Fruit fly (Drosophila melanogaster) whole organism, adult: ENCODE measurements around the gene NimB3.

Experiments
- CG12768 ChIP-seq: fragments of 200-800 bp; sonication (Bioruptor generic); optimal IDR thresholded peaks from 2 replicates; lab custom pipeline; 2017; ENCODE audit warnings: missing biosample characterization, missing genetic modification characterization, mild to moderate bottlenecking, moderate library complexity, missing genetic modification reagents
- CG7045 ChIP-seq: fragments of 200-800 bp; sonication (Bioruptor generic); optimal IDR thresholded peaks from 2 replicates; lab custom pipeline; 2017; ENCODE audit warnings: missing biosample characterization, mild to moderate bottlenecking, missing genetic modification characterization
- CG7101 ChIP-seq: fragments of 200-800 bp; sonication (Bioruptor generic); optimal IDR thresholded peaks from 2 replicates; lab custom pipeline; 2018; ENCODE audit warnings: missing biosample characterization, mild to moderate bottlenecking, missing genetic modification characterization, moderate library complexity
- Clk ChIP-seq: fragments of 200-800 bp; sonication (Bioruptor generic); optimal IDR thresholded peaks from 2 replicates; lab custom pipeline; 2017; ENCODE audit warnings: missing biosample characterization, missing genetic modification characterization
- Crg-1 ChIP-seq: fragments of 200-800 bp; sonication (Bioruptor generic); optimal IDR thresholded peaks from 2 replicates; lab custom pipeline; 2016; ENCODE audit warnings: missing biosample characterization, missing genetic modification characterization
- Hr96 ChIP-seq: fragments of 200-800 bp; sonication (Bioruptor generic); optimal IDR thresholded peaks from 2 replicates; lab custom pipeline; 2016; ENCODE audit warnings: missing biosample characterization, missing genetic modification characterization
- bab1 ChIP-seq: fragments of 200-800 bp; sonication (Bioruptor generic); optimal IDR thresholded peaks from 3 replicates; lab custom pipeline; 2019; ENCODE audit warnings: missing biosample characterization, mild to moderate bottlenecking, missing genetic modification characterization, moderate library complexity
- cnc ChIP-seq, 2 experiments: fragments of >200 bp; optimal IDR thresholded peaks; 2 replicates each; lab custom pipeline; 2017
- kay ChIP-seq: fragments of 200-800 bp; sonication (Bioruptor generic); peaks from one replicate; lab custom pipeline; 2016; ENCODE audit warnings: missing biosample characterization, missing genetic modification characterization, borderline replicate concordance
- ovo ChIP-seq: fragments of 200-800 bp; sonication (Bioruptor generic); optimal IDR thresholded peaks from 2 replicates; lab custom pipeline; 2016; ENCODE audit warnings: missing biosample characterization, missing genetic modification characterization
- pad ChIP-seq: fragments of 200-800 bp; sonication (Bioruptor generic); optimal IDR thresholded peaks from 3 replicates; lab custom pipeline; 2017; ENCODE audit warnings: missing biosample characterization, missing genetic modification characterization, mild to moderate bottlenecking, moderate library complexity, missing genetic modification reagents
- tj ChIP-seq: fragments of 200-800 bp; sonication (Bioruptor generic); optimal IDR thresholded peaks from 3 replicates; lab custom pipeline; 2017; ENCODE audit warnings: missing biosample characterization, mild to moderate bottlenecking, missing genetic modification characterization, moderate library complexity

- no peak for TF ChIP-seq Clk (GFP tag; lab: Kevin White, UChicago)
- no peak for TF ChIP-seq Crg-1
- TF ChIP-seq Hr96 (GFP tag; lab: Kevin White, UChicago), result no peak
- no peak for TF ChIP-seq cnc (optimal IDR thresholded peaks at IDR 0.05; lab: Kevin White, UChicago)
- TF ChIP-seq CG7045 (GFP tag; lab: Kevin White, UChicago), result no peak
- TF ChIP-seq kay (GFP tag; lab: Kevin White, UChicago), result no peak
- TF ChIP-seq CG12768 (GFP tag; lab: Kevin White, UChicago), result no peak
- no peak for TF ChIP-seq CG7101
- no peak for TF ChIP-seq ovo (GFP tag; lab: Kevin White, UChicago)
- TF ChIP-seq pad (GFP tag; lab: Kevin White, UChicago), result no peak
- TF ChIP-seq tj, result no peak
- no peak for TF ChIP-seq bab1 (GFP tag; lab: Kevin White, UChicago)
These were observed 18.0 kb downstream of the NimB3 start for dm6 chr2L:13949789-13950188.
